Fruit fly (Drosophila melanogaster) S2 (cell line): ENCODE measurements around the gene CG14445.

ENCODE experiments used
- CG8478 ChIP-seq: fragments of >200 bp; optimal IDR thresholded peaks from 2 replicates; lab custom pipeline; 2018
- CTCF ChIP-seq, 2 experiments: fragments of >200 bp; optimal IDR thresholded peaks; 2 replicates each; lab custom pipeline; 2018

The CG14445 gene

dm6 chrX:6278879-6279628 lies 41.9 kb downstream of the CG14445 start:
- TF ChIP-seq CTCF (optimal IDR thresholded peaks at IDR 0.05; lab: Kevin White, UChicago) (no peak), CG8478 (lab: Kevin White, UChicago) (no peak)

dm6 chrX:6279629-6280073 lies 42.5 kb downstream of the CG14445 start, which contains the start of gene Ubi-p5E:
Gene Ubi-p5E, minus strand, starts transcription at chrX:6279647.
- TF ChIP-seq CG8478 (lab: Kevin White, UChicago), result no peak
- no peak for TF ChIP-seq CTCF (optimal IDR thresholded peaks at IDR 0.05; lab: Kevin White, UChicago)

- TF ChIP-seq CG8478 (lab: Kevin White, UChicago) (no peak), CTCF (optimal IDR thresholded peaks at IDR 0.05; lab: Kevin White, UChicago) (no peak)
These were observed 46.4 kb downstream of the CG14445 start, which contains the start of gene CG11700 for dm6 chrX:6283470-6283869. Gene CG11700, minus strand, starts transcription at chrX:6283575.

DNA sequence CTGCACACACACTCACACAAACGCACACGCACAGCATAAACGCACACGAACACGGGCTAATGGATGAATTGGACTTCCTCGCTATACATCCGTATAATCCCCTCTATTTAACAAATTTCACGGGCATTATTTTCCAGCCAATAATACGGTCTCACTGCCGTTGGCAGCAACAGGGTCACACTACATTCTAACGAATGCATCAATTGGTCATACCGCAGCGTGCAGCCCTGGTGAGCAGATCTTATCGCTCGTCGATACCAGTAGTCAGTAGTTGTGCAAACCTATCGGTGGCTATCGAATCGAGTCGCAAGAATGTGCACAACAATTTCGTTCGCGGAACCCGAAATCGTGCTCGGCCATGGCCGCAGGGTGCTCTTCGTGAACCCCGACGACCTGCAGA lies 50.7 kb downstream of the CG14445 start, which contains the start of the genes Top3beta and wuho:
TSS of gene Top3beta (minus strand) at position 149 of the 400 bp plus-strand sequence.
TSS of gene wuho (plus strand) at position 259 of the 400 bp plus-strand sequence.
- TF ChIP-seq CTCF (optimal IDR thresholded peaks at IDR 0.05; lab: Kevin White, UChicago) (peak; percentile 46 to 48), CG8478 (lab: Kevin White, UChicago) (no peak)
